Fruit fly (Drosophila melanogaster) Kc167 (cell line): Measurements from ENCODE around the gene Argl.

Experiments used
- Myc ChIP-seq: fragments of >200 bp; optimal IDR thresholded peaks from 2 replicates; lab custom pipeline; 2017; ENCODE audit warnings: missing external identifiers
- Sin3A ChIP-seq: fragments of >200 bp; optimal IDR thresholded peaks from 2 replicates; lab custom pipeline; 2018; ENCODE audit warnings: missing external identifiers
- h ChIP-seq: fragments of >200 bp; optimal IDR thresholded peaks from 3 replicates; lab custom pipeline; 2018; ENCODE audit warnings: missing external identifiers
- insv ChIP-seq: fragments of >200 bp; optimal IDR thresholded peaks from 3 replicates; lab custom pipeline; 2018; ENCODE audit warnings: missing external identifiers

DNA sequence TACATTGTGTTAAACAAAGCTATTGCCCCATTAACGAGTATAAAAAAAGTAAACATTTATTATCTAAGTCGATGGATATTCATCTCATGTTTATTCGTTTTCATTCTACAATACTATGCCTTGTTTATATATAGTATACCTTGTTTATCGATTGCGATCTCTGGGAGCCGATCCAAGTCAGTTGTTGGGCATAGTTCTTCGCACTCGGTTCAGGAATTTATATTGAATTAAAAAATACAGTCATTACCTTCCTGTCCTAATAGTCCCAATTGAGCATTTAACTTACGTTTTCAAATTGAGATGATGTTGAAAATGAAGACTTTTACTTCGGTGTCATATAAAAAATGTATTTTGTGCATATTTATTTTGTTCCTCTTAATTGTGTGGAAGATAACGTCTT, 22.8 kb upstream of the Argl start, which contains the start of gene CG32984:
- TF ChIP-seq Myc (lab: Kevin White, UChicago): no peak
- no peak for TF ChIP-seq Sin3A
- no peak for TF ChIP-seq h (lab: Kevin White, UChicago)
- TF ChIP-seq insv (lab: Kevin White, UChicago): no peak
